Fruit fly (Drosophila melanogaster): ENCODE results near the gene ex.
A peak's percentile ranks its signal among the peaks of the same experiment; 100 is the strongest.

ex gene

DNA sequence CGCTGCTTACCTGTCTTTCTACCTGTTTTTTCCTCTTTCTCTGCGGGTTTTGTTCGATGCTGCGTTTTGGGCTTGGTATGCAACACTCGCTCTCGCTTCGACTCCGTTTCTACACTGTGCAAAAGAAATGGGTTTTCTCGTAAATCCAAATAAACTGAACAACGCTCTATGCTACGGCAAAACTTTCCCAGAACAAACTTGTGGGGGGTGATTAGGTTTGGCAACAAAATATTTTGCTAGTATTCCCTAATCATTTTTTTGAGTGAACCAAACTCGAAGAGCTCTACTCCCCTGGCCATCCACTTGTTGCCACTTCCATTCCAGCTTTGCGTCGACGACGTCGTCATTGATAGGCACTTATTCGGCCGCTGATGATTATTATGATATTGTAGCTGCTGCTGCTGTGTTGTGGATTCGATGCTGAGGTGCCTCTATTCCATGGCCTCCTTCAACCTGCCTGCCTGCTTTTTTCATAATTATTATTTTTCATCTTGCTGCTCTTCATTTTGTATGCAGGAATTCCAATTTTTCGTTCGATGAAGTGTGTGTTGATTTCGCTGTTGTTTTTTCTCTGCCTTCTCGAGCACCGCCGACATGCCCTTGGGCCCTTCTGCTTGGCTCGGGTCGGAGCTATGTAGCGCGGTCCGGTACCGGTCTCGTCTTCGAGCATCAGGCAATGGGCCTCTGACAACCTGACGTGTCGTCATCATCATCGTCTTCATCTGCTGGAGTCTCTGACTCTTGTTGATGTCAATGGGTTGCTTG lies 11.1 kb downstream of the ex start (continued):
- TF ChIP-seq Bdp1 (GFP tag; optimal IDR thresholded peaks at IDR 0.05) = peak; percentile 67
- TF ChIP-seq CrebB (tag; optimal IDR thresholded peaks at IDR 0.05) = peak; percentile 42
- TF ChIP-seq grn (GFP tag; optimal IDR thresholded peaks at IDR 0.05) = no peak
- peak; percentile 84 for TF ChIP-seq CG6254 (GFP tag; optimal IDR thresholded peaks at IDR 0.05)
- peak; percentile 78 for TF ChIP-seq CG5180 (GFP tag; optimal IDR thresholded peaks at IDR 0.05)
- TF ChIP-seq zf30C (GFP tag; optimal IDR thresholded peaks at IDR 0.05) = peak; percentile 89
- TF ChIP-seq CG14710 (tag; optimal IDR thresholded peaks at IDR 0.05) = peak; percentile 85
- TF ChIP-seq E2f1 (GFP tag; IDR thresholded peaks at IDR 0.05) = peak; percentile 79
- peak; percentile 65 for TF ChIP-seq lab (GFP tag; optimal IDR thresholded peaks at IDR 0.05)
- TF ChIP-seq Asciz (GFP tag; optimal IDR thresholded peaks at IDR 0.05) = peak; percentile 79
- TF ChIP-seq CG15073 (GFP tag; optimal IDR thresholded peaks at IDR 0.05) = peak; percentile 29
- peak; percentile 68 for TF ChIP-seq dm (GFP tag; optimal IDR thresholded peaks at IDR 0.05)
- TF ChIP-seq ham (GFP tag; IDR thresholded peaks at IDR 0.05) = no peak
- no peak for TF ChIP-seq CG34224 (GFP tag; IDR thresholded peaks at IDR 0.05; ENCODE audit: partially characterized antibody)
- TF ChIP-seq CG15696 (tag; optimal IDR thresholded peaks at IDR 0.05) = peak; percentile 74
- peak; percentile 59 for TF ChIP-seq Vsx1 (GFP tag; optimal IDR thresholded peaks at IDR 0.05)
- TF ChIP-seq lola (GFP tag; optimal IDR thresholded peaks at IDR 0.05) = peak in 1 of 3 experiments; percentile 82
- TF ChIP-seq CG13624 (GFP tag; optimal IDR thresholded peaks at IDR 0.05) = no peak
- peak; percentile 76 for TF ChIP-seq CG13424 (tag; optimal IDR thresholded peaks at IDR 0.05)
- no peak for TF ChIP-seq CG7745 (tag; optimal IDR thresholded peaks at IDR 0.05)
- peak; percentile 78 for TF ChIP-seq CG8388 (GFP tag; optimal IDR thresholded peaks at IDR 0.05)
- TF ChIP-seq Hmx (GFP tag; optimal IDR thresholded peaks at IDR 0.05) = no peak
- TF ChIP-seq Doc2 (GFP tag; IDR thresholded peaks at IDR 0.05) = no peak
- TF ChIP-seq CG9932 (GFP tag; IDR thresholded peaks at IDR 0.05) = no peak
- no peak for TF ChIP-seq exex (tag; optimal IDR thresholded peaks at IDR 0.05)
- peak; percentile 63 for TF ChIP-seq CG3163 (GFP tag; optimal IDR thresholded peaks at IDR 0.05)
- TF ChIP-seq tna (GFP tag; IDR thresholded peaks at IDR 0.05; ENCODE audit: partially characterized antibody) = no peak
- TF ChIP-seq zfh2 (GFP tag; optimal IDR thresholded peaks at IDR 0.05) = no peak
- peak; percentile 53; the same call in 1 of the 3 replicates for TF ChIP-seq CG11695 (GFP tag; IDR thresholded peaks at IDR 0.05)
- peak; percentile 50 for TF ChIP-seq run (tag; optimal IDR thresholded peaks at IDR 0.05)
- TF ChIP-seq MBD-R2 (GFP tag; IDR thresholded peaks at IDR 0.05) = peak; percentile 33; the same call in 1 of the 2 replicates
- TF ChIP-seq NC2β (GFP tag; optimal IDR thresholded peaks at IDR 0.05) = peak; percentile 83
- peak; percentile 75; the same call in 2 of the 3 replicates for TF ChIP-seq CG3726 (GFP tag; IDR thresholded peaks at IDR 0.05)
- TF ChIP-seq Mrtf (GFP tag; IDR thresholded peaks at IDR 0.05) = peak; percentile 59; the same call in 2 of the 3 replicates
- TF ChIP-seq CG10543 (GFP tag; optimal IDR thresholded peaks at IDR 0.05) = peak; percentile 69
- TF ChIP-seq Hand (GFP tag; optimal IDR thresholded peaks at IDR 0.05) = no peak
- TF ChIP-seq CG9876 (GFP tag; optimal IDR thresholded peaks at IDR 0.05) = peak; percentile 71
- TF ChIP-seq dysf (GFP tag; IDR thresholded peaks at IDR 0.05) = peak; percentile 73
- TF ChIP-seq PHDP (tag; optimal IDR thresholded peaks at IDR 0.05) = no peak
- peak; percentile 27 for TF ChIP-seq ERR (GFP tag; optimal IDR thresholded peaks at IDR 0.05)
- TF ChIP-seq jumu (GFP tag; optimal IDR thresholded peaks at IDR 0.05) = peak; percentile 81
- peak; percentile 28; the same call in 1 of the 2 replicates for TF ChIP-seq CG43689 (GFP tag; IDR thresholded peaks at IDR 0.05)
- no peak for TF ChIP-seq CG6791 (GFP tag; IDR thresholded peaks at IDR 0.05; ENCODE audit: partially characterized antibody)
- no peak for TF ChIP-seq sna (GFP tag; IDR thresholded peaks at IDR 0.05; ENCODE audit: partially characterized antibody)
- TF ChIP-seq kni (GFP tag; optimal IDR thresholded peaks at IDR 0.05) = peak; percentile 10
- peak; percentile 45 for TF ChIP-seq sqz (GFP tag; optimal IDR thresholded peaks at IDR 0.05)
- TF ChIP-seq Myb (GFP tag; optimal IDR thresholded peaks at IDR 0.05) = peak; percentile 58
- TF ChIP-seq kah (GFP tag; optimal IDR thresholded peaks at IDR 0.05) = peak; percentile 31
